Fruit fly (Drosophila melanogaster): Measurements from ENCODE around the gene O-fut2.

Gene O-fut2

dm6 chrX:1513865-1514264 lies 48.1 kb upstream of the O-fut2 start:
- 0 out of 2 replicates have a peak, but pooled peaks have one; percentile 14 for TF ChIP-seq crol (GFP tag; IDR thresholded peaks at IDR 0.05)
- no peak for TF ChIP-seq psq (GFP tag; optimal IDR thresholded peaks at IDR 0.05)
- TF ChIP-seq CG6272 (GFP tag; IDR thresholded peaks at IDR 0.05): no peak
- no peak for TF ChIP-seq CG8924 (tag; optimal IDR thresholded peaks at IDR 0.05)
- TF ChIP-seq stc (GFP tag; IDR thresholded peaks at IDR 0.05): no peak
- TF ChIP-seq Pdp1 (GFP tag; optimal IDR thresholded peaks at IDR 0.05): peak in 1 of 2 experiments; percentile 21
- TF ChIP-seq chinmo (GFP tag; IDR thresholded peaks at IDR 0.05; ENCODE audit: partially characterized antibody): 0 out of 4 replicates have a peak, but pooled peaks have one; percentile 55
- no peak for TF ChIP-seq Dad (GFP tag; optimal IDR thresholded peaks at IDR 0.05)
- no peak for TF ChIP-seq prd (optimal IDR thresholded peaks at IDR 0.05)
- no peak for TF ChIP-seq prd (GFP tag; IDR thresholded peaks at IDR 0.05)
- peak; percentile 58 for TF ChIP-seq sd (tag; optimal IDR thresholded peaks at IDR 0.05)
- TF ChIP-seq sna (GFP tag; IDR thresholded peaks at IDR 0.05; ENCODE audit: partially characterized antibody): no peak
- TF ChIP-seq bowl (GFP tag; IDR thresholded peaks at IDR 0.05): no peak
- no peak for TF ChIP-seq CHES-1-like (GFP tag; optimal IDR thresholded peaks at IDR 0.05)
- no peak for TF ChIP-seq Mad (GFP tag; optimal IDR thresholded peaks at IDR 0.05)
- TF ChIP-seq CG17612 (GFP tag; IDR thresholded peaks at IDR 0.05): no peak
- no peak for TF ChIP-seq pan (optimal IDR thresholded peaks at IDR 0.05)
- no peak for TF ChIP-seq pan (GFP tag; optimal IDR thresholded peaks at IDR 0.05 in 1 of 2, IDR thresholded peaks at IDR 0.05 in 1 of 2)
- no peak for TF ChIP-seq Scr (GFP tag; IDR thresholded peaks at IDR 0.05; ENCODE audit: partially characterized antibody)
- no peak for TF ChIP-seq br (optimal IDR thresholded peaks at IDR 0.05)
- no peak for TF ChIP-seq jing (GFP tag; optimal IDR thresholded peaks at IDR 0.05)
- TF ChIP-seq CG12104 (GFP tag; optimal IDR thresholded peaks at IDR 0.05): no peak
- TF ChIP-seq CG12769 (tag; optimal IDR thresholded peaks at IDR 0.05): peak; percentile 15
- TF ChIP-seq aop (GFP tag; IDR thresholded peaks at IDR 0.05): no peak
- TF ChIP-seq Trl (optimal IDR thresholded peaks at IDR 0.05): peak in 1 of 2 experiments; percentile 5
- no peak for TF ChIP-seq Trl (GFP tag; optimal IDR thresholded peaks at IDR 0.05)
- no peak for TF ChIP-seq Eip74EF (GFP tag; optimal IDR thresholded peaks at IDR 0.05)
- no peak for TF ChIP-seq nmo (GFP tag; optimal IDR thresholded peaks at IDR 0.05)
- no peak for TF ChIP-seq zfh1 (GFP tag; IDR thresholded peaks at IDR 0.05)
- no peak for TF ChIP-seq cwo (GFP tag; optimal IDR thresholded peaks at IDR 0.05)
- no peak for TF ChIP-seq CG14014 (GFP tag; IDR thresholded peaks at IDR 0.05)

- TF ChIP-seq CG7928 (GFP tag; optimal IDR thresholded peaks at IDR 0.05): no peak
- TF ChIP-seq chm (GFP tag; IDR thresholded peaks at IDR 0.05): no peak
- TF ChIP-seq dmrt11E (tag; optimal IDR thresholded peaks at IDR 0.05): peak; percentile 8
- TF ChIP-seq CG6175 (GFP tag; IDR thresholded peaks at IDR 0.05): no peak
- TF ChIP-seq sob (GFP tag; IDR thresholded peaks at IDR 0.05): peak; percentile 75
- TF ChIP-seq twi (tag; optimal IDR thresholded peaks at IDR 0.05): no peak
- no peak for TF ChIP-seq usp (GFP tag; optimal IDR thresholded peaks at IDR 0.05)
- TF ChIP-seq CG31388 (GFP tag; optimal IDR thresholded peaks at IDR 0.05): no peak
- no peak for TF ChIP-seq crc (GFP tag; optimal IDR thresholded peaks at IDR 0.05)
- TF ChIP-seq Aef1 (GFP tag; IDR thresholded peaks at IDR 0.05): no peak
- TF ChIP-seq Hr78 (GFP tag; optimal IDR thresholded peaks at IDR 0.05): no peak
- TF ChIP-seq CG1647 (GFP tag; optimal IDR thresholded peaks at IDR 0.05): no peak
- TF ChIP-seq CG34224 (GFP tag; IDR thresholded peaks at IDR 0.05; ENCODE audit: partially characterized antibody): peak; percentile 96
- TF ChIP-seq CG13894 (tag; optimal IDR thresholded peaks at IDR 0.05): peak; percentile 78
- TF ChIP-seq Dek (tag; optimal IDR thresholded peaks at IDR 0.05): peak; percentile 50
- TF ChIP-seq Atf3 (GFP tag; optimal IDR thresholded peaks at IDR 0.05): peak; percentile 8
- no peak for TF ChIP-seq jing (GFP tag; optimal IDR thresholded peaks at IDR 0.05)
- no peak for TF ChIP-seq CG14441 (GFP tag; IDR thresholded peaks at IDR 0.05)
- peak; percentile 4 for TF ChIP-seq CG13775 (GFP tag; optimal IDR thresholded peaks at IDR 0.05)
- peak in 1 of 2 experiments; percentile 2 for TF ChIP-seq chif (GFP tag; optimal IDR thresholded peaks at IDR 0.05)
- no peak for TF ChIP-seq tll (GFP tag; optimal IDR thresholded peaks at IDR 0.05)
- TF ChIP-seq CG17912 (GFP tag; optimal IDR thresholded peaks at IDR 0.05): peak; percentile 69
- TF ChIP-seq CG13296 (GFP tag; optimal IDR thresholded peaks at IDR 0.05): no peak
Observed at dm6 chrX:1512753-1513226, 47.0 kb upstream of the O-fut2 start, which contains the start of gene CG14795. TSS of gene CG14795 (minus strand) at chrX:1512803.
